Worm (Caenorhabditis elegans) whole organism, mixed stage, embryonic: Measurements from ENCODE around the gene Y54G2A.10.

Experiments
- bed-3 ChIP-seq: fragments of 200-800 bp; sonication (Bioruptor generic); optimal IDR thresholded peaks from 3 replicates; lab custom pipeline; 2018; ENCODE audit warnings: mild to moderate bottlenecking, missing genetic modification characterization, moderate library complexity, missing compliant biosample characterization
- blmp-1 ChIP-seq: fragments of 150-350 bp; optimal IDR thresholded peaks from 2 replicates; lab custom pipeline; 2014; ENCODE audit warnings: missing biosample characterization, missing genetic modification characterization
- ceh-39 ChIP-seq: fragments of 150-350 bp; optimal IDR thresholded peaks from 2 replicates; lab custom pipeline; 2014; ENCODE audit warnings: missing biosample characterization, missing genetic modification characterization
- ceh-43 ChIP-seq: fragments of 200-800 bp; sonication (Bioruptor generic); optimal IDR thresholded peaks from 2 replicates; lab custom pipeline; 2018; ENCODE audit warnings: mild to moderate bottlenecking, missing genetic modification characterization, moderate library complexity, missing compliant biosample characterization
- ceh-83 ChIP-seq: fragments of 200-800 bp; sonication (Bioruptor generic); optimal IDR thresholded peaks from 2 replicates; lab custom pipeline; 2018; ENCODE audit warnings: mild to moderate bottlenecking, missing genetic modification characterization, missing compliant biosample characterization
- ces-1 ChIP-seq: fragments of 150-350 bp; optimal IDR thresholded peaks from 2 replicates; lab custom pipeline; 2014; ENCODE audit warnings: missing biosample characterization, missing genetic modification reagents, missing genetic modification characterization
- elt-1 ChIP-seq: sonication (generic microtip); optimal IDR thresholded peaks from 2 replicates; lab custom pipeline; 2017; ENCODE audit warnings: missing genetic modification characterization, mild to moderate bottlenecking, missing compliant biosample characterization, antibody characterized with exemption, moderate library complexity, borderline replicate concordance; ENCODE audit not compliant: insufficient read depth
- elt-3 ChIP-seq: fragments of 150-350 bp; optimal IDR thresholded peaks from 2 replicates; lab custom pipeline; 2014; ENCODE audit warnings: missing biosample characterization, missing genetic modification characterization
- flh-1 ChIP-seq: fragments of 200-800 bp; sonication (Bioruptor generic); optimal IDR thresholded peaks from 2 replicates; lab custom pipeline; 2018; ENCODE audit warnings: mild to moderate bottlenecking, missing genetic modification characterization, moderate library complexity, missing compliant biosample characterization
- ham-2 ChIP-seq: fragments of 200-800 bp; sonication (Bioruptor generic); optimal IDR thresholded peaks from 2 replicates; lab custom pipeline; 2018; ENCODE audit warnings: mild to moderate bottlenecking, missing genetic modification characterization, missing compliant biosample characterization
- hlh-1 ChIP-seq: fragments of 150-350 bp; optimal IDR thresholded peaks from 2 replicates; lab custom pipeline; 2014; ENCODE audit warnings: missing biosample characterization, missing genetic modification reagents, missing genetic modification characterization
- lin-13 ChIP-seq: fragments of 150-350 bp; optimal IDR thresholded peaks from 2 replicates; lab custom pipeline; 2014; ENCODE audit warnings: missing biosample characterization, missing genetic modification characterization
- lin-32 ChIP-seq: fragments of 200-800 bp; sonication (Bioruptor generic); optimal IDR thresholded peaks from 2 replicates; lab custom pipeline; 2018; ENCODE audit warnings: mild to moderate bottlenecking, missing genetic modification characterization, missing compliant biosample characterization
- lsy-2 ChIP-seq: fragments of 150-350 bp; optimal IDR thresholded peaks from 2 replicates; lab custom pipeline; 2014; ENCODE audit warnings: missing biosample characterization, missing genetic modification characterization
- mep-1 ChIP-seq: fragments of 150-350 bp; optimal IDR thresholded peaks from 2 replicates; lab custom pipeline; 2017; ENCODE audit warnings: missing biosample characterization, missing genetic modification reagents, missing genetic modification characterization, inconsistent platforms
- mls-2 ChIP-seq: sonication (generic microtip); optimal IDR thresholded peaks from 2 replicates; lab custom pipeline; 2016; ENCODE audit warnings: mild to moderate bottlenecking, missing genetic modification characterization, moderate library complexity, missing compliant biosample characterization
- nhr-12 ChIP-seq: fragments of 150-350 bp; optimal IDR thresholded peaks from 2 replicates; lab custom pipeline; 2014; ENCODE audit warnings: missing biosample characterization, missing genetic modification characterization
- nhr-2 ChIP-seq: fragments of 150-350 bp; optimal IDR thresholded peaks from 2 replicates; lab custom pipeline; 2014; ENCODE audit warnings: missing biosample characterization, missing genetic modification characterization
- nhr-237 ChIP-seq: fragments of 150-350 bp; optimal IDR thresholded peaks from 2 replicates; lab custom pipeline; 2014; ENCODE audit warnings: missing biosample characterization, missing genetic modification characterization
- nhr-28 ChIP-seq: fragments of 150-350 bp; optimal IDR thresholded peaks from 2 replicates; lab custom pipeline; 2014; ENCODE audit warnings: missing biosample characterization, missing genetic modification characterization
- nhr-76 ChIP-seq: sonication (generic microtip); optimal IDR thresholded peaks from 2 replicates; lab custom pipeline; 2017; ENCODE audit warnings: missing biosample characterization, missing genetic modification characterization
- pha-4 ChIP-seq: fragments of 150-350 bp; optimal IDR thresholded peaks from 2 replicates; lab custom pipeline; 2018; ENCODE audit warnings: missing biosample characterization, missing genetic modification reagents, missing genetic modification characterization
- sem-2 ChIP-seq: fragments of 200-800 bp; sonication (Bioruptor generic); optimal IDR thresholded peaks from 2 replicates; lab custom pipeline; 2018; ENCODE audit warnings: mild to moderate bottlenecking, missing genetic modification characterization, missing compliant biosample characterization
- snpc-4 ChIP-seq: fragments of 150-350 bp; optimal IDR thresholded peaks from 2 replicates; lab custom pipeline; 2014; ENCODE audit warnings: missing biosample characterization, missing genetic modification characterization
- sptf-1 ChIP-seq: sonication (generic microtip); optimal IDR thresholded peaks from 2 replicates; lab custom pipeline; 2017; ENCODE audit warnings: mild to moderate bottlenecking, missing genetic modification characterization, moderate library complexity, missing compliant biosample characterization
- tbx-8 ChIP-seq: fragments of 200-800 bp; sonication (Bioruptor generic); optimal IDR thresholded peaks from 2 replicates; lab custom pipeline; 2018; ENCODE audit warnings: mild to moderate bottlenecking, missing genetic modification characterization, moderate library complexity, missing compliant biosample characterization
- unc-120 ChIP-seq: sonication (generic microtip); optimal IDR thresholded peaks from 2 replicates; lab custom pipeline; 2017; ENCODE audit warnings: missing genetic modification characterization, missing compliant biosample characterization; ENCODE audit not compliant: poor library complexity, severe bottlenecking
- unc-39 ChIP-seq: fragments of 150-350 bp; optimal IDR thresholded peaks from 2 replicates; lab custom pipeline; 2014; ENCODE audit warnings: missing biosample characterization, missing genetic modification characterization
- unc-62 ChIP-seq: fragments of 150-350 bp; optimal IDR thresholded peaks from 2 replicates; lab custom pipeline; 2014; ENCODE audit warnings: missing biosample characterization, missing genetic modification reagents, missing genetic modification characterization
- ztf-11 ChIP-seq: fragments of 150-350 bp; optimal IDR thresholded peaks from 2 replicates; lab custom pipeline; 2014; ENCODE audit warnings: missing biosample characterization, missing genetic modification characterization

Gene Y54G2A.10

DNA sequence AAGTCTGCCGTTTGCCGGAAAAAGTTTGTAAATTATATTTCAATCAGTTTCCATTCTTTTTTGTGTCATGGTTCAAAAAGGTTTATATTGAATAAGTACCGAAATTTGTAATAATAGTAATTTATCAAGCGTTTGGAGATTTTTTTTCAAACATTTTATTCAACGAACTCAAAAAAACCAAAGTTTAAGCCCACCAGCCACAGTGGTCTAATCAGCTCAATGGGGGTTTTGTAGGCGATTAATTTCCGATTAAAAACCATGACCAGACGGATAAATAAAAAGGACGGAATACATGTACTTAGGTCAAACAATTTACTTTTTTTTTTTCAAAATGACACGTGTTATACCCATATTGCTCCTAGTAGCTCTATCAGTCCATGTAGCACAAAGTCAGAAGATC, at the start of gene Y54G2A.10:
Gene Y54G2A.10, plus strand, starts transcription at position 301 of the 400 bp plus-strand sequence.
- TF ChIP-seq ceh-39 (tag; lab: Kevin White, UChicago) (no peak), tbx-8 (GFP tag; lab: Kevin White, UChicago) (no peak), lsy-2 (no peak), sem-2 (no peak), ces-1 (GFP tag; lab: Kevin White, UChicago) (no peak), unc-39 (tag; lab: Kevin White, UChicago) (no peak)

DNA sequence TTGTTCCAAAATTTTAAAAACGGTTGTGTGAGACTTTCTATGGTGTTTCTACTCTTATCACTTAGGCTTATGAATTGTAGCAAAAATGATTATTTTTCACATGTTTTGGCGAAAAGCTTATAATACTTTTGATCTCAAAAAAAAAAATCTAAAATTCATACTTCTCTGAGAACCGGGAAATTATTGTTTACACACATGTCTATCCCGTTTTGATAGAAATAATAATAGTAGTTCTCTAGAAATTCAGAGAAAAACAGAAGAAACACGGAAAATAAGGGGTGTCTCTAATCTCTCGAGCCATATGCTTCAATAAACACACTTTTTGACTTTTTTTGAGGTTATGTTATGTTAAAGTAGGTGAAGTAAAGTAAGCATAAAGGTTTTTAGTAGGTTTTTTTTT, 48.9 kb upstream of the Y54G2A.10 start:
- TF ChIP-seq ham-2 (GFP tag; lab: Kevin White, UChicago) = no peak
- TF ChIP-seq flh-1 (GFP tag; lab: Kevin White, UChicago) = no peak
- no peak for TF ChIP-seq blmp-1 (tag; lab: Kevin White, UChicago)
- TF ChIP-seq nhr-28 (tag; lab: Kevin White, UChicago) = no peak
- no peak for TF ChIP-seq snpc-4 (tag; lab: Kevin White, UChicago)
- no peak for TF ChIP-seq sptf-1 (tag; lab: Kevin White, UChicago)
- TF ChIP-seq elt-3 (tag; lab: Kevin White, UChicago) = no peak
- TF ChIP-seq nhr-76 (tag; lab: Kevin White, UChicago) = no peak
- no peak for TF ChIP-seq pha-4 (tag; lab: Kevin White, UChicago)
- no peak for TF ChIP-seq ceh-83 (GFP tag; lab: Kevin White, UChicago)
- TF ChIP-seq elt-1 (tag; lab: Kevin White, UChicago) = no peak
- no peak for TF ChIP-seq unc-120 (tag; lab: Kevin White, UChicago)
- TF ChIP-seq nhr-237 (tag; lab: Kevin White, UChicago) = no peak
- no peak for TF ChIP-seq hlh-1 (tag; lab: Kevin White, UChicago)
- TF ChIP-seq unc-39 (tag; lab: Kevin White, UChicago) = no peak
- no peak for TF ChIP-seq lin-13 (tag; lab: Kevin White, UChicago)
- no peak for TF ChIP-seq ceh-43 (GFP tag; lab: Kevin White, UChicago)
- no peak for TF ChIP-seq mls-2 (tag; lab: Kevin White, UChicago)
- TF ChIP-seq mep-1 (tag; lab: Kevin White, UChicago) = no peak

DNA sequence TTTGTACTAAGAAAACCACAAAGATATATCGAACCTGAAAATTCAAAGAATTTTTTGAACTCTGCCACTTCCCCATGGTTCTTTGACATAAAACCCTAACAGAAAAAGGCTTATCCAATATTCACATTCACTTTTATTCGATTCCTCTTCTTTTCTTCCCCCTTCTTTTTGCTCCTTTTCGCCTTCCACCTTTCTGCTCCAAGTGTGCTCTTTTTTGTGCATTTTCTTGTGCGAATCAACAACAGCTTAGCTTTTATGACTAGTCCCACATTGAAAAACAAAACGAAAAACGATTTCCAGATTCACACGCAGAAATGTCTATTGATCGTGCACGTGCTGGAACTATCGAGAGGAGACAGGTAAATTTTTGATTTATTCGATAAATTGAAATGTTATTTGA, 47.9 kb upstream of the Y54G2A.10 start, which contains the start of gene Y54G2A.41:
Gene Y54G2A.41, plus strand, starts transcription at position 301 of the 400 bp plus-strand sequence.
- no peak for TF ChIP-seq ham-2 (GFP tag; lab: Kevin White, UChicago)
- no peak for TF ChIP-seq nhr-2
- TF ChIP-seq, all 35 proteins: peak for 0

DNA sequence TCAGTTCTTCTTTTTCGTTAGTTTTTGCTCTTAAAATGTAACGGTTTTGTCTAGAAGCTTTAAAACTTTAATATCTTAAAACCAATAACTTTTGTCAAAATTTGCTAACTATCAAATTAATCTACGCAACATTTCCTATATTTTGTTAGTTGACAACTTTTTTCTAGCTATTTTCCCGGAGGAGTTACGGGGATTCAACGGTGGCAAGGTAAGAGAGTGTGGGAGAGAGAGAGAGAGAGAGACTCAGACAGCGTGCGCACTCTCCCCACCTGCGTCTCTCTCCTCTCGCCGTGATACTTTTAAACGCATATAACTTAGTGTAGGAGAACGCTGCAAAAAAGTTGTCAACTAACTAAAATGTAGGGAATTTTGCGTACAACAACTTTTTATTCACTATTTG, 45.9 kb upstream of the Y54G2A.10 start:
- TF ChIP-seq unc-62 (GFP tag; lab: Kevin White, UChicago) (no peak), sptf-1 (tag; lab: Kevin White, UChicago) (no peak)

DNA sequence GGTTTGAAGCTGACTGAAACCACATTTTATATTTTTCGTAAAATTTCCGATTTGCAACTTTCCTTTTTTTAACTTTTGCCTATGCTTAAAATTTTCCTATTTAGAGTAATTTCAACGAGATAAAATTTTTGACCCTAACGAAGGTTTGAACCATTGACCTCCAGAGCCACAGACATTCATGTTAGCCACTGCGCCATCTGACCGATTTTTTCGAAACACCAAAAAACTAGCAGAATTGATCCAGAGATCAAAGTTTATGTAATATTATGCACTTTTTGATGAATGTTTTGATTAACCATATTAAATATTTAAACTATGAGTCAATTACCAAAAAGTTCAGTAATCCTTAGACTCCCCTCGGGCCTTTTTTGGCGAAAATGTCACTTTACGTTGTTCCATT, 41.4 kb upstream of the Y54G2A.10 start:
- no peak for TF ChIP-seq mep-1 (tag; lab: Kevin White, UChicago)
- no peak for TF ChIP-seq lin-32
- no peak for TF ChIP-seq nhr-12
- no peak for TF ChIP-seq unc-39 (tag; lab: Kevin White, UChicago)
- TF ChIP-seq ceh-83 (GFP tag; lab: Kevin White, UChicago) = no peak
- no peak for TF ChIP-seq ztf-11 (tag; lab: Kevin White, UChicago)
- no peak for TF ChIP-seq unc-120 (tag; lab: Kevin White, UChicago)
- no peak for TF ChIP-seq hlh-1 (tag; lab: Kevin White, UChicago)
- TF ChIP-seq bed-3 (GFP tag; lab: Kevin White, UChicago) = no peak

DNA sequence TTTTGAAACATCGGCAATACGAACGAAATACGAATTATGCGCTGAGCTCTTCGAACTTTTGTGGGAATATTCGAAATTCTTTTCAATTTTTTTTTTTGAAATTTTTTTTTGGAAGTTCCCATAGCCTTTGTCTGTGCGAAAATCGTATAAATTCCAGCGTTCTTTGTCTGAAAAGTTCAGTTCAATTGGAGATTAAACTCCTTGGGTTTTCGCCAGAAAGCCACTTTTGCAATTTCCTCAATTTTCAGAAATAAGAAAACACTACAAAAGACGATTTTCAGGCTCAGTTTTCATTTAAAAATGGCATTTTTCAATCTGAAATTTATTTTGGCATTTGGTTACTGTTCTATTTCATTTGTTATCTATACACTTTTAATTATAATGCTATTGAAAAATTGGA, 40.3 kb upstream of the Y54G2A.10 start, which contains the start of gene Y54G2A.38:
Gene Y54G2A.38, plus strand, starts transcription at position 301 of the 400 bp plus-strand sequence.
- no peak for TF ChIP-seq unc-120 (tag; lab: Kevin White, UChicago)
